Fruit fly (Drosophila melanogaster): Measurements from ENCODE around the gene Gp93.

DNA sequence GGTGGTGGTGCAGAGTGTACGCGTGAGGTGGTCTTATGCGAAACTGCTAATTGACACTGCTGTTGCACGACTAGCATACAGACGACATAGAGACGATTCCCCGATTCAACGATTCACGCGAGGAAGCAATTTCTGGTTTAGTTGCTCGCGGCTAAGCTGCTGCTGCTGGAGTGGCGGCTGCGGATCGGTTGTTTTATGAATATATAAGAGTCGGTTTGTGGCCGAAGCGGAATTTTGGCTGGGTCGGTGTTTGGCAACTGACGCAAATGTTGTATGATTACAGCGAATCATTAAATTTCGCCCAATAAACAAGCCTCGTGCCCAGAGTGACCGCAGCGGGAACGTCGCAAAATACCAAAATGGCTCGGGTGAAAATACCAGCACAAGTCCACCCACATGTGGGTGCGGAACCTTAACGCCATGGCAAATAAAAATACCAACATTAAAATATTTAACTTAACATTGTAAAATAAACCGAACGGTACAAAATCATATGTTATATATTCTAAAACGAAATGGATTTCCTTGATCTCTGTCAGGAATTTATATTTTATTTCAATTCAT, 747 bp upstream of the Gp93 start, which contains the start of gene mfrn:
- TF ChIP-seq CG14655 (GFP tag; optimal IDR thresholded peaks at IDR 0.05) (no peak), EcR (GFP tag; optimal IDR thresholded peaks at IDR 0.05) (no peak), CG9948 (tag; optimal IDR thresholded peaks at IDR 0.05) (no peak), Pif1A (GFP tag; optimal IDR thresholded peaks at IDR 0.05) (no peak), CG17806 (tag; optimal IDR thresholded peaks at IDR 0.05) (no peak), Ets98B (GFP tag; IDR thresholded peaks at IDR 0.05) (no peak)

All from whole organism, pupa.